Worm (Caenorhabditis elegans): ENCODE results near the gene Y49E10.29.

Gene Y49E10.29

DNA sequence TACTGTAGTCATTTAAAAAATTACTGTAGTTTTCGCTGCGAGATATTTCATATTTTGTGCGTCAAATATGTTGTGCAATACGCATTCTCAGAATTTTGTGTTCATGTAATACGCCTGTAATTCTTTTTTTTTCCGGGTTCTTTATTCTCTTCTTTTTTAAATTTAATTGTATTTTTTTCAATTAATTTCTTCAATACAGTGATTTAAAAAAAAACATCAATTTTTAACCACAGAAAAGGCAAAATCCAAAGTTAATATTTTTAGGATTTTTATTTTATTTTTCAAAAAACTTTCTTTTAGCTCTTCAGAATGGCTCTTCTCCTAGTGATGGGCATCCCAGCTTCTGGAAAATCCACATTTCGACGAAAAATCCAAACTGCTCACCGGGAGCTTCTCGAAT lies 2.7 kb upstream of the Y49E10.29 start, which contains the start of gene pstk-1:
TSS of gene pstk-1 (plus strand) at position 301 of the 400 bp plus-strand sequence.
- TF ChIP-seq nhr-43 (tag; optimal IDR thresholded peaks at IDR 0.05; ENCODE audit: poor library complexity, severe bottlenecking) (no peak), aly-2 (tag; optimal IDR thresholded peaks at IDR 0.05) (no peak)

DNA sequence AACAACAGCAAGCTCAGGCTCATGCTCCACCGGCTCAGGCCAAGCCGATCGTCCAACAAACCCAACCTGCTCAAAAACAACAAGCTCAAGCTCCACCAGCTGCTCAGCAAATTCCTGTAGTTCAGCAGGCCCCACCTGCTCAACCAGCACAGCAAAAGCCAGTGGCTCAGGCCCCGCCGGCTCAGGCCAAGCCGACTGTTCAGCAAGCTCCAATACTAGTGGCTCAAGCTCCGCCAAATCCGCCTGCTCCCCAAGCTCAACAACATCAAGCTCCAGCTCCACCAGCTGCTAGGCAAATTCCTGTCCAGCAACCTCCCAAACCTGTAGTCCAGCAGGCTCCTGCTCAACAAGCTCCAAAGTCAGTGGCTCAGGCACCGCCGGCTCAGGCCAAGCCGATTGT lies 831 bp downstream of the Y49E10.29 start:
- TF ChIP-seq elt-3 (tag; optimal IDR thresholded peaks at IDR 0.05) (no peak), nhr-25 (tag; optimal IDR thresholded peaks at IDR 0.05) (no peak), nhr-237 (tag; optimal IDR thresholded peaks at IDR 0.05) (no peak), R02D3.7 (tag; optimal IDR thresholded peaks at IDR 0.05) (no peak), ceh-82 (tag; optimal IDR thresholded peaks at IDR 0.05) (no peak), lin-39 (tag; optimal IDR thresholded peaks at IDR 0.05) (no peak), mdl-1 (tag; optimal IDR thresholded peaks at IDR 0.05) (no peak), lin-15B (tag; optimal IDR thresholded peaks at IDR 0.05) (no peak), daf-12 (tag; optimal IDR thresholded peaks at IDR 0.05) (no peak), nhr-43 (tag; optimal IDR thresholded peaks at IDR 0.05; ENCODE audit: poor library complexity, severe bottlenecking) (no peak), fos-1 (tag; optimal IDR thresholded peaks at IDR 0.05) (no peak)

DNA sequence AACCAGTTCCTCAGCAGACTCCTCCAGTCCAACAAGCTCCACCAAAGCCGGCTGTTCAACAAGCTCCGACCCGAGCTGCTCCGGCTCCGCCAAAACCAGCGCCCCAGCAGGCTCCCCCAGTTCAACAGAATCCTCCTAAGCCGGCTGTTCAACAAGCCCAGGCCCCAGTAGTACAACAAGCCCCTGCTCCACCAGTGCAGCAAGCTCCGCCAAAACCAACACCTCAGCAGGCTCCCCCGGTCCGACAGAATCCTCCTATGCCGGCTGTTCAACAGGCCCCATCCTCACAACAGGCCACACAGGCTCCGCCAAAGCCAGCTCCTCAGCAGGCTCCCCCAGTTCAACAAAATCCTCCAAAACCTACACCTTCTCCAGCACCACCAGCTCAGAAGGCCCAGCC lies 1.6 kb downstream of the Y49E10.29 start:
- no peak for TF ChIP-seq zag-1 (tag; optimal IDR thresholded peaks at IDR 0.05)
- no peak for TF ChIP-seq nhr-237 (tag; optimal IDR thresholded peaks at IDR 0.05)
- TF ChIP-seq fkh-10 (GFP tag; optimal IDR thresholded peaks at IDR 0.05) = no peak
- TF ChIP-seq hmg-11 (tag; optimal IDR thresholded peaks at IDR 0.05) = no peak
- TF ChIP-seq nhr-25 (tag; optimal IDR thresholded peaks at IDR 0.05) = no peak
- TF ChIP-seq ceh-16 (tag; optimal IDR thresholded peaks at IDR 0.05) = no peak
- no peak for TF ChIP-seq nhr-76 (tag; optimal IDR thresholded peaks at IDR 0.05)
- TF ChIP-seq lin-39 (tag; optimal IDR thresholded peaks at IDR 0.05) = no peak
- no peak for TF ChIP-seq tbx-2 (tag; optimal IDR thresholded peaks at IDR 0.05)
- no peak for TF ChIP-seq sea-2 (GFP tag; optimal IDR thresholded peaks at IDR 0.05)
- no peak for TF ChIP-seq elt-3 (tag; optimal IDR thresholded peaks at IDR 0.05)
- no peak for TF ChIP-seq egl-5 (tag; optimal IDR thresholded peaks at IDR 0.05)

DNA sequence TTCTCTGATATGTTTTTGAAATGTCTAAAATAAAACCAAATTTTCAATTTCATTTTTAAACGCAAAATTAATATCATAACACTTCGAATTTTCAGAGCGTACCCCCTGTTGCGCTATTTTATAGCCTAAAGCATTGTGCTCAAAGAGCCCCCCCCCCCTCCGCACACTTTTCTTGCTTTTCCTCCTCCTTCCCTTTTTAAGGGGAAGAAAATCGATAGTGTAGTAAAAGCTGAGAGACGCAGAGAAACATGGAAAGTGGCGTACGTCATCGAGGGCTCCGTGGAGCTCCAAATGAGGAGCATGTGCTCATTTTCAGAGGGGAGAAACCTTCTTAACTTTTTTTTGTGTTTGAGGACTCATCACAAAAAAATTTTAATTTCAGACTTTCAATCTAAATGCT lies 3.5 kb downstream of the Y49E10.29 start, which contains the start of gene cccp-1:
TSS of gene cccp-1 (plus strand) at position 377 of the 400 bp plus-strand sequence.
- TF ChIP-seq nfya-1 (tag; optimal IDR thresholded peaks at IDR 0.05; ENCODE audit: insufficient read depth) (peak; percentile 71), nhr-76 (tag; optimal IDR thresholded peaks at IDR 0.05) (no peak), lin-15B (tag; optimal IDR thresholded peaks at IDR 0.05) (peak; percentile 25), elt-2 (tag; optimal IDR thresholded peaks at IDR 0.05) (peak; percentile 19), nhr-77 (tag; optimal IDR thresholded peaks at IDR 0.05) (no peak), ceh-28 (tag; optimal IDR thresholded peaks at IDR 0.05) (peak; percentile 88), ceh-16 (tag; optimal IDR thresholded peaks at IDR 0.05) (no peak), fkh-10 (GFP tag; optimal IDR thresholded peaks at IDR 0.05) (peak; percentile 53), hmg-11 (tag; optimal IDR thresholded peaks at IDR 0.05) (peak; percentile 67), fkh-2 (tag; optimal IDR thresholded peaks at IDR 0.05) (no peak)

DNA sequence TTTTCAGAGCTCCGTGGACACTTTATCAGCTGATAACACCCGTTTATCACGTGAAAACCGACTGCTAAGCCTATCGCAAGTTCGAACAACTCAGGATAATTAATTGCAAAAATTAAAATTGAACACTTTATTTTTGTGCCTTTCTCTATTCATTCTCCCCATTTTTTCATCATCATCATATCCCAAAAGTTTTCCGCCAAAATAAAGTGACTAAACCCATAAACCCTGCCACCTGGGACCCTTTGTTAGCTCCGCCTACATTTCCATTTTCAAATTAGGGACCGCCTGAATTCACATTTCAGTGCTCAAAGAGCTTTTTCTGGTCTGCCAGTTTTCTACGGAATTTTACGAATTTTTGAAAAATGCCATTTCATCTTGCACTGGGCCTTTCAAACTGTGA lies 15.5 kb downstream of the Y49E10.29 start, which contains the start of gene arrd-16:
TSS of gene arrd-16 (plus strand) at position 301 of the 400 bp plus-strand sequence.
- TF ChIP-seq elt-1 (tag; optimal IDR thresholded peaks at IDR 0.05) = no peak
- no peak for TF ChIP-seq fos-1 (tag; optimal IDR thresholded peaks at IDR 0.05)
- no peak for TF ChIP-seq lsy-12 (tag; optimal IDR thresholded peaks at IDR 0.05)
- no peak for TF ChIP-seq ztf-11 (tag; optimal IDR thresholded peaks at IDR 0.05)
- no peak for TF ChIP-seq nhr-11 (tag; optimal IDR thresholded peaks at IDR 0.05)
- no peak for TF ChIP-seq nhr-237 (tag; optimal IDR thresholded peaks at IDR 0.05)
- TF ChIP-seq elt-2 (tag; optimal IDR thresholded peaks at IDR 0.05) = no peak
- no peak for TF ChIP-seq ceh-82 (tag; optimal IDR thresholded peaks at IDR 0.05)
- no peak for TF ChIP-seq lin-39 (tag; optimal IDR thresholded peaks at IDR 0.05)
- TF ChIP-seq aly-2 (tag; optimal IDR thresholded peaks at IDR 0.05) = no peak

DNA sequence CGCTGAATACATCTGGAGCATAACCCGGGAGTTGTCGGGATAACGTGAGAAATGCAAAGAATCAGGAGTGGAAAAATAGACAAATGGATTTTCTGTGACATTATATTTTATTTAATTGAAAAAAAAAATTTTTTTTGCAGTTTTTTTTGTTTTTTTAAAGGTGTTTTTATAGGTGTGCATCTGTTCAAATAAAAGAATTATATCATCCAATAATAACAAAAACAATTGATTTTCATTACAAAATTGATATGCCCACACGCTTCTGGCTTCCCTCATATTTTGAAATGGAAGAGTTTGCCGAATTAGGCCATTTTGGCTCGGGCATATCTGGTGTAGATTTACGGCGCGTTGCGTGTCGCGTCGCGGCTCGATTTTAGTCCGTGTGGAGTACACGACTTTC lies 23.0 kb downstream of the Y49E10.29 start, which contains the start of gene Y49E10.25:
TSS of gene Y49E10.25 (minus strand) at position 101 of the 400 bp plus-strand sequence.
- TF ChIP-seq fkh-10 (GFP tag; optimal IDR thresholded peaks at IDR 0.05) (no peak), ceh-16 (tag; optimal IDR thresholded peaks at IDR 0.05) (no peak), nhr-76 (tag; optimal IDR thresholded peaks at IDR 0.05) (no peak), ceh-82 (tag; optimal IDR thresholded peaks at IDR 0.05) (no peak), nhr-23 (tag; optimal IDR thresholded peaks at IDR 0.05) (no peak), ztf-4 (tag; optimal IDR thresholded peaks at IDR 0.05) (no peak), nhr-28 (tag; optimal IDR thresholded peaks at IDR 0.05) (no peak), nhr-77 (tag; optimal IDR thresholded peaks at IDR 0.05) (no peak), mml-1 (tag; optimal IDR thresholded peaks at IDR 0.05) (no peak), jun-1 (tag; optimal IDR thresholded peaks at IDR 0.05) (no peak), lin-39 (tag; optimal IDR thresholded peaks at IDR 0.05) (no peak), tbx-2 (tag; optimal IDR thresholded peaks at IDR 0.05) (no peak), fkh-2 (tag; optimal IDR thresholded peaks at IDR 0.05) (no peak), egl-5 (tag; optimal IDR thresholded peaks at IDR 0.05) (no peak), lsy-12 (tag; optimal IDR thresholded peaks at IDR 0.05) (no peak), nhr-25 (tag; optimal IDR thresholded peaks at IDR 0.05) (no peak), hmg-11 (tag; optimal IDR thresholded peaks at IDR 0.05) (no peak), R02D3.7 (tag; optimal IDR thresholded peaks at IDR 0.05) (no peak), nhr-11 (tag; optimal IDR thresholded peaks at IDR 0.05) (no peak), zag-1 (tag; optimal IDR thresholded peaks at IDR 0.05) (no peak)

Measured in whole organism, L3 larva.